Fruit fly (Drosophila melanogaster): ENCODE results near the gene Sol1.

The Sol1 gene

dm6 chr3R:12398054-12398453 lies 12.0 kb downstream of the Sol1 start:
- no peak for TF ChIP-seq Jra (GFP tag; optimal IDR thresholded peaks at IDR 0.05)
- no peak for TF ChIP-seq Dif (GFP tag; optimal IDR thresholded peaks at IDR 0.05; ENCODE audit: partially characterized antibody)
- no peak for TF ChIP-seq Rel (GFP tag; optimal IDR thresholded peaks at IDR 0.05)
- no peak for TF ChIP-seq Rel (tag; optimal IDR thresholded peaks at IDR 0.05)
- no peak for TF ChIP-seq Myc (optimal IDR thresholded peaks at IDR 0.05)
- no peak for TF ChIP-seq Hnf4 (GFP tag; optimal IDR thresholded peaks at IDR 0.05)
- TF ChIP-seq h (GFP tag; optimal IDR thresholded peaks at IDR 0.05): peak; percentile 24
- TF ChIP-seq fru (GFP tag; optimal IDR thresholded peaks at IDR 0.05): no peak
- TF ChIP-seq CrebA (GFP tag; optimal IDR thresholded peaks at IDR 0.05; ENCODE audit: borderline replicate concordance): peak; percentile 28
- no peak for TF ChIP-seq Mio (GFP tag; optimal IDR thresholded peaks at IDR 0.05)
- TF ChIP-seq rgr (GFP tag; optimal IDR thresholded peaks at IDR 0.05): no peak
- peak; percentile 38 for TF ChIP-seq sage (GFP tag; optimal IDR thresholded peaks at IDR 0.05)
- TF ChIP-seq CG9705 (GFP tag; optimal IDR thresholded peaks at IDR 0.05): no peak
- no peak for TF ChIP-seq N (GFP tag; optimal IDR thresholded peaks at IDR 0.05)
- TF ChIP-seq tai (GFP tag; optimal IDR thresholded peaks at IDR 0.05): no peak
- no peak for TF ChIP-seq brk (GFP tag; optimal IDR thresholded peaks at IDR 0.05)
- TF ChIP-seq Sp1 (GFP tag; optimal IDR thresholded peaks at IDR 0.05): no peak
- TF ChIP-seq jim (GFP tag; optimal IDR thresholded peaks at IDR 0.05): no peak

dm6 chr3R:12398620-12399247 lies 12.7 kb downstream of the Sol1 start, which contains the start of gene Cyp9f3:
Cyp9f3 (minus strand) TSS chr3R:12398929.
- TF ChIP-seq ey (GFP tag; optimal IDR thresholded peaks at IDR 0.05) (no peak), Dfd (GFP tag; optimal IDR thresholded peaks at IDR 0.05) (no peak), HLH106 (tag; optimal IDR thresholded peaks at IDR 0.05) (no peak), dsf (GFP tag; optimal IDR thresholded peaks at IDR 0.05; ENCODE audit: borderline replicate concordance) (no peak), Vsx2 (GFP tag; optimal IDR thresholded peaks at IDR 0.05; ENCODE audit: partially characterized antibody) (peak; percentile 20), rgr (GFP tag; optimal IDR thresholded peaks at IDR 0.05) (peak; percentile 9), OdsH (GFP tag; optimal IDR thresholded peaks at IDR 0.05) (no peak), Mio (GFP tag; optimal IDR thresholded peaks at IDR 0.05) (no peak), tai (GFP tag; optimal IDR thresholded peaks at IDR 0.05) (no peak), Dif (GFP tag; optimal IDR thresholded peaks at IDR 0.05; ENCODE audit: partially characterized antibody) (no peak), woc (GFP tag; optimal IDR thresholded peaks at IDR 0.05) (no peak), Myc (optimal IDR thresholded peaks at IDR 0.05) (no peak), GATAd (GFP tag; optimal IDR thresholded peaks at IDR 0.05) (no peak), brk (GFP tag; optimal IDR thresholded peaks at IDR 0.05) (no peak), CrebA (GFP tag; optimal IDR thresholded peaks at IDR 0.05; ENCODE audit: borderline replicate concordance) (peak; percentile 32), Abd-B (GFP tag; optimal IDR thresholded peaks at IDR 0.05) (no peak)

- TF ChIP-seq Jra (GFP tag; optimal IDR thresholded peaks at IDR 0.05) (no peak), Dfd (GFP tag; optimal IDR thresholded peaks at IDR 0.05) (no peak), Rel (GFP tag; optimal IDR thresholded peaks at IDR 0.05) (no peak), Rel (tag; optimal IDR thresholded peaks at IDR 0.05) (peak; percentile 83), Hr78 (GFP tag; optimal IDR thresholded peaks at IDR 0.05) (no peak)
These were observed 15.7 kb downstream of the Sol1 start, which contains the start of gene DNAlig3 for dm6 chr3R:12401672-12402296. DNAlig3 (minus strand) TSS chr3R:12401839.

- peak; percentile 99 for TF ChIP-seq dmrt93B (GFP tag; optimal IDR thresholded peaks at IDR 0.05)
- TF ChIP-seq Sp1 (GFP tag; optimal IDR thresholded peaks at IDR 0.05): peak; percentile 99
- no peak for TF ChIP-seq jim (GFP tag; optimal IDR thresholded peaks at IDR 0.05)
- TF ChIP-seq Vsx2 (GFP tag; optimal IDR thresholded peaks at IDR 0.05; ENCODE audit: partially characterized antibody): no peak
- peak; percentile 89 to 96 for TF ChIP-seq foxo (GFP tag; optimal IDR thresholded peaks at IDR 0.05)
- peak; percentile 89 for TF ChIP-seq ey (GFP tag; optimal IDR thresholded peaks at IDR 0.05)
- no peak for TF ChIP-seq Abd-B (GFP tag; optimal IDR thresholded peaks at IDR 0.05)
- peak; percentile 99 for TF ChIP-seq h (GFP tag; optimal IDR thresholded peaks at IDR 0.05)
- peak; percentile 97 for TF ChIP-seq rgr (GFP tag; optimal IDR thresholded peaks at IDR 0.05)
- TF ChIP-seq OdsH (GFP tag; optimal IDR thresholded peaks at IDR 0.05): peak; percentile 95
- peak; percentile 88 for TF ChIP-seq dsf (GFP tag; optimal IDR thresholded peaks at IDR 0.05; ENCODE audit: borderline replicate concordance)
- TF ChIP-seq N (GFP tag; optimal IDR thresholded peaks at IDR 0.05): no peak
- peak; percentile 94 for TF ChIP-seq CG32264 (GFP tag; optimal IDR thresholded peaks at IDR 0.05)
- TF ChIP-seq Myc (optimal IDR thresholded peaks at IDR 0.05): no peak
- no peak for TF ChIP-seq Dif (GFP tag; optimal IDR thresholded peaks at IDR 0.05; ENCODE audit: partially characterized antibody)
- peak; percentile 100 for TF ChIP-seq CG9705 (GFP tag; optimal IDR thresholded peaks at IDR 0.05)
- no peak for TF ChIP-seq lola (GFP tag; optimal IDR thresholded peaks at IDR 0.05)
- no peak for TF ChIP-seq pan (optimal IDR thresholded peaks at IDR 0.05)
- TF ChIP-seq usp (GFP tag; optimal IDR thresholded peaks at IDR 0.05): no peak
- TF ChIP-seq psq (GFP tag; optimal IDR thresholded peaks at IDR 0.05): peak; percentile 84
- peak; percentile 94 for TF ChIP-seq fru (GFP tag; optimal IDR thresholded peaks at IDR 0.05)
- TF ChIP-seq Jra (GFP tag; optimal IDR thresholded peaks at IDR 0.05): peak; percentile 84
- TF ChIP-seq Hr78 (GFP tag; optimal IDR thresholded peaks at IDR 0.05): no peak
- peak; percentile 99 for TF ChIP-seq sage (GFP tag; optimal IDR thresholded peaks at IDR 0.05)
- TF ChIP-seq Hr83 (GFP tag; optimal IDR thresholded peaks at IDR 0.05; ENCODE audit: poor library complexity, severe bottlenecking): peak; percentile 92
- TF ChIP-seq br (GFP tag; optimal IDR thresholded peaks at IDR 0.05): peak; percentile 95
- peak; percentile 86 for TF ChIP-seq woc (GFP tag; optimal IDR thresholded peaks at IDR 0.05)
- peak; percentile 94 for TF ChIP-seq Hnf4 (GFP tag; optimal IDR thresholded peaks at IDR 0.05)
- peak; percentile 95 for TF ChIP-seq brk (GFP tag; optimal IDR thresholded peaks at IDR 0.05)
- TF ChIP-seq dl (GFP tag; optimal IDR thresholded peaks at IDR 0.05; ENCODE audit: insufficient read depth in 1 of 2, partially characterized antibody in 2 of 2): no peak
- TF ChIP-seq tai (GFP tag; optimal IDR thresholded peaks at IDR 0.05): no peak
- peak; percentile 98 for TF ChIP-seq HLH106 (tag; optimal IDR thresholded peaks at IDR 0.05)
- no peak for TF ChIP-seq Dfd (GFP tag; optimal IDR thresholded peaks at IDR 0.05)
These were observed 16.9 kb downstream of the Sol1 start for dm6 chr3R:12402935-12403334.
